Fruit fly (Drosophila melanogaster) whole organism, embryonic: Measurements from ENCODE around the gene CG15425.
A peak's percentile ranks its signal among the peaks of the same experiment; 100 is the strongest.

Experiments used
- Atf3 ChIP-seq: fragments of 200-800 bp; sonication (Bioruptor generic); optimal IDR thresholded peaks from 3 replicates; lab custom pipeline; 2016; ENCODE audit warnings: missing biosample characterization, missing genetic modification characterization
- CG10209 ChIP-seq: fragments of 200-800 bp; sonication (Bioruptor generic); optimal IDR thresholded peaks from 3 replicates; lab custom pipeline; 2017; ENCODE audit warnings: missing biosample characterization, mild to moderate bottlenecking, missing genetic modification characterization, missing genetic modification reagents
- CG10565 ChIP-seq: fragments of 200-800 bp; sonication (Bioruptor generic); optimal IDR thresholded peaks from 3 replicates; lab custom pipeline; 2016; ENCODE audit warnings: missing biosample characterization, mild to moderate bottlenecking, missing genetic modification characterization
- CG10959 ChIP-seq: fragments of 200-800 bp; sonication (Bioruptor generic); IDR thresholded peaks from 2 replicates; pipeline ENCODE4 v1.3.6; 2022; ENCODE audit warnings: missing biosample characterization, missing genetic modification characterization
- CG11247 ChIP-seq: fragments of 200-800 bp; sonication (Bioruptor generic); IDR thresholded peaks from 2 replicates; pipeline ENCODE4 v1.3.6; 2022; ENCODE audit warnings: missing biosample characterization, missing genetic modification characterization
- CG1233 ChIP-seq: fragments of 200-800 bp; sonication (Bioruptor generic); optimal IDR thresholded peaks from 4 replicates; lab custom pipeline; 2018; ENCODE audit warnings: missing biosample characterization, mild to moderate bottlenecking, missing genetic modification characterization
- CG13123 ChIP-seq: fragments of 200-800 bp; sonication (Bioruptor generic); optimal IDR thresholded peaks from 2 replicates; lab custom pipeline; 2016; ENCODE audit warnings: missing biosample characterization, missing genetic modification characterization
- CG15601 ChIP-seq: fragments of 200-800 bp; sonication (Bioruptor generic); optimal IDR thresholded peaks from 3 replicates; lab custom pipeline; 2019; ENCODE audit warnings: missing biosample characterization, mild to moderate bottlenecking, missing genetic modification characterization, moderate library complexity
- CG17568 ChIP-seq: fragments of 200-800 bp; sonication (Bioruptor generic); optimal IDR thresholded peaks from 2 replicates; lab custom pipeline; 2018; ENCODE audit warnings: missing biosample characterization, mild to moderate bottlenecking, missing genetic modification characterization, moderate library complexity
- CG18619 ChIP-seq: fragments of 200-800 bp; sonication (Bioruptor generic); optimal IDR thresholded peaks from 3 replicates; lab custom pipeline; 2017; ENCODE audit warnings: missing biosample characterization, mild to moderate bottlenecking, missing genetic modification characterization
- CG2712 ChIP-seq: fragments of 200-800 bp; optimal IDR thresholded peaks from 3 replicates; lab custom pipeline; 2019; ENCODE audit warnings: missing biosample characterization, mild to moderate bottlenecking, missing genetic modification characterization, moderate library complexity
- CG2875 ChIP-seq: fragments of 200-800 bp; sonication (Bioruptor generic); optimal IDR thresholded peaks from 2 replicates; lab custom pipeline; 2017; ENCODE audit warnings: missing biosample characterization, mild to moderate bottlenecking, missing genetic modification characterization, missing genetic modification reagents
- CG4424 ChIP-seq: fragments of 200-800 bp; sonication (Bioruptor generic); optimal IDR thresholded peaks from 3 replicates; lab custom pipeline; 2016; ENCODE audit warnings: missing biosample characterization, missing genetic modification characterization
- CG4854 ChIP-seq: fragments of 200-800 bp; sonication (Bioruptor generic); optimal IDR thresholded peaks from 2 replicates; lab custom pipeline; 2016; ENCODE audit warnings: missing biosample characterization, missing genetic modification characterization, inconsistent platforms
- CG6654 ChIP-seq: fragments of 200-800 bp; sonication (Bioruptor generic); optimal IDR thresholded peaks from 2 replicates; lab custom pipeline; 2017; ENCODE audit warnings: missing biosample characterization, mild to moderate bottlenecking, missing genetic modification characterization
- CG6765 ChIP-seq: fragments of 200-800 bp; sonication (Bioruptor generic); optimal IDR thresholded peaks from 3 replicates; lab custom pipeline; 2017; ENCODE audit warnings: missing biosample characterization, mild to moderate bottlenecking, missing genetic modification characterization
- CG6813 ChIP-seq: fragments of 200-800 bp; sonication (Bioruptor generic); optimal IDR thresholded peaks from 2 replicates; lab custom pipeline; 2017; ENCODE audit warnings: missing biosample characterization, missing genetic modification characterization, mild to moderate bottlenecking, moderate library complexity, missing genetic modification reagents
- Camta ChIP-seq: fragments of 200-800 bp; sonication (Bioruptor generic); optimal IDR thresholded peaks from 2 replicates; lab custom pipeline; 2016; ENCODE audit warnings: missing biosample characterization, missing genetic modification characterization
- D ChIP-seq, 2 experiments: fragments of 200-800 bp in 1 of 2; fragments of >200 bp in 1 of 2; sonication (Bioruptor generic) in 1 of 2; optimal IDR thresholded peaks; 2 replicates in 1 of 2; 3 replicates in 1 of 2; lab custom pipeline; 2017; ENCODE audit warnings: mild to moderate bottlenecking in 1 of 2, missing biosample characterization in 1 of 2, missing genetic modification characterization in 1 of 2, missing genetic modification reagents in 1 of 2
- Dbx ChIP-seq: fragments of 200-800 bp; sonication (Bioruptor generic); IDR thresholded peaks from 3 replicates; pipeline ENCODE4 v1.3.6; 2022; ENCODE audit warnings: missing biosample characterization, missing genetic modification characterization
- Dfd ChIP-seq, 2 experiments: fragments of >200 bp; optimal IDR thresholded peaks; 2 replicates each; lab custom pipeline; 2017; ENCODE audit warnings: missing biosample characterization in 2 of 2, missing genetic modification characterization in 2 of 2
- E2f2 ChIP-seq: fragments of 200-800 bp; sonication (Bioruptor generic); IDR thresholded peaks from 2 replicates; pipeline ENCODE4 v1.3.6; 2022; ENCODE audit warnings: missing biosample characterization, missing genetic modification characterization
- Eip74EF ChIP-seq, 2 experiments: fragments of 200-800 bp in 1 of 2; fragments of >200 bp in 1 of 2; sonication (Bioruptor generic) in 1 of 2; optimal IDR thresholded peaks; 2 replicates each; lab custom pipeline; 2017 to 2019; ENCODE audit warnings: missing biosample characterization in 2 of 2, missing genetic modification characterization in 2 of 2, mild to moderate bottlenecking in 1 of 2, moderate library complexity in 1 of 2
- Hmr ChIP-seq: fragments of 200-800 bp; sonication (Bioruptor generic); optimal IDR thresholded peaks from 3 replicates; lab custom pipeline; 2017; ENCODE audit warnings: mild to moderate bottlenecking, missing biosample characterization, missing genetic modification reagents, missing genetic modification characterization
- Meics ChIP-seq: fragments of 200-800 bp; sonication (Bioruptor generic); optimal IDR thresholded peaks from 2 replicates; lab custom pipeline; 2017; ENCODE audit warnings: missing biosample characterization, mild to moderate bottlenecking, missing genetic modification characterization
- NK7.1 ChIP-seq: fragments of 200-800 bp; sonication (Bioruptor generic); optimal IDR thresholded peaks from 3 replicates; lab custom pipeline; 2016; ENCODE audit warnings: missing biosample characterization, missing genetic modification characterization
- Neu2 ChIP-seq: fragments of 200-800 bp; sonication (Bioruptor generic); optimal IDR thresholded peaks from 3 replicates; lab custom pipeline; 2016; ENCODE audit warnings: missing biosample characterization, missing genetic modification characterization, borderline replicate concordance
- Spps ChIP-seq: fragments of 200-800 bp; sonication (Bioruptor generic); optimal IDR thresholded peaks from 2 replicates; lab custom pipeline; 2018; ENCODE audit warnings: missing biosample characterization, mild to moderate bottlenecking, missing genetic modification characterization
- crc ChIP-seq: fragments of 200-800 bp; sonication (Bioruptor generic); optimal IDR thresholded peaks from 2 replicates; lab custom pipeline; 2016; ENCODE audit warnings: missing biosample characterization, missing genetic modification characterization
- dpn ChIP-seq, 2 experiments: fragments of 200-800 bp; sonication (Bioruptor generic); optimal IDR thresholded peaks; 3 replicates each; lab custom pipeline; 2016; ENCODE audit warnings: missing biosample characterization in 2 of 2, missing genetic modification characterization in 2 of 2
- en ChIP-seq: fragments of 200-800 bp; sonication (Bioruptor generic); optimal IDR thresholded peaks from 2 replicates; lab custom pipeline; 2016; ENCODE audit warnings: missing biosample characterization, missing genetic modification characterization
- esg ChIP-seq: fragments of 200-800 bp; sonication (Bioruptor generic); conservative IDR thresholded peaks from 2 replicates; pipeline ENCODE4 v1.3.6; 2022; ENCODE audit warnings: missing biosample characterization, missing genetic modification characterization
- fu2 ChIP-seq: fragments of 200-800 bp; sonication (Bioruptor generic); optimal IDR thresholded peaks from 2 replicates; lab custom pipeline; 2016; ENCODE audit warnings: missing biosample characterization, missing genetic modification characterization
- gcm ChIP-seq: fragments of 200-800 bp; sonication (Bioruptor generic); optimal IDR thresholded peaks from 2 replicates; lab custom pipeline; 2019; ENCODE audit warnings: missing biosample characterization, mild to moderate bottlenecking, missing genetic modification characterization, moderate library complexity
- her ChIP-seq: fragments of 200-800 bp; sonication (Bioruptor generic); optimal IDR thresholded peaks from 2 replicates; lab custom pipeline; 2016; ENCODE audit warnings: missing biosample characterization, missing genetic modification characterization
- kah ChIP-seq: fragments of 200-800 bp; sonication (Bioruptor generic); optimal IDR thresholded peaks from 2 replicates; lab custom pipeline; 2018; ENCODE audit warnings: missing biosample characterization, mild to moderate bottlenecking, missing genetic modification characterization
- luna ChIP-seq: fragments of 200-800 bp; sonication (Bioruptor generic); optimal IDR thresholded peaks from 2 replicates; lab custom pipeline; 2016; ENCODE audit warnings: missing biosample characterization, missing genetic modification characterization
- nom ChIP-seq: fragments of 200-800 bp; sonication (Bioruptor generic); optimal IDR thresholded peaks from 2 replicates; lab custom pipeline; 2017; ENCODE audit warnings: missing biosample characterization, missing genetic modification characterization, mild to moderate bottlenecking, moderate library complexity, missing genetic modification reagents
- org-1 ChIP-seq: fragments of 200-800 bp; sonication (Bioruptor generic); optimal IDR thresholded peaks from 2 replicates; lab custom pipeline; 2017; ENCODE audit warnings: missing biosample characterization, missing genetic modification characterization
- p53 ChIP-seq: fragments of 200-800 bp; sonication (Bioruptor generic); optimal IDR thresholded peaks from 2 replicates; lab custom pipeline; 2016; ENCODE audit warnings: missing biosample characterization, missing genetic modification characterization
- salm ChIP-seq: fragments of 200-800 bp; sonication (Bioruptor generic); optimal IDR thresholded peaks from 2 replicates; lab custom pipeline; 2018; ENCODE audit warnings: missing biosample characterization, mild to moderate bottlenecking, missing genetic modification characterization
- sc ChIP-seq, 3 experiments: fragments of >200 bp in 2 of 3; fragments of 200-800 bp in 1 of 3; sonication (Bioruptor generic) in 1 of 3; optimal IDR thresholded peaks; 2 replicates in 2 of 3; 3 replicates in 1 of 3; lab custom pipeline; 2017; ENCODE audit warnings: mild to moderate bottlenecking in 1 of 3, missing biosample characterization in 1 of 3, missing genetic modification characterization in 1 of 3, missing genetic modification reagents in 1 of 3
- scrt ChIP-seq: fragments of 200-800 bp; sonication (Bioruptor generic); optimal IDR thresholded peaks from 2 replicates; lab custom pipeline; 2018; ENCODE audit warnings: missing biosample characterization, mild to moderate bottlenecking, missing genetic modification characterization, moderate library complexity
- sens ChIP-seq: fragments of 200-800 bp; sonication (Bioruptor generic); peaks from one replicate; lab custom pipeline; 2016; ENCODE audit warnings: missing biosample characterization, missing genetic modification characterization
- seq ChIP-seq: fragments of 200-800 bp; sonication (Bioruptor generic); IDR thresholded peaks from 2 replicates; pipeline ENCODE4 v1.3.6; 2022; ENCODE audit warnings: missing biosample characterization, missing genetic modification characterization
- stc ChIP-seq: fragments of 200-800 bp; sonication (Bioruptor generic); IDR thresholded peaks from 2 replicates; pipeline ENCODE4 v1.3.6; 2022; ENCODE audit warnings: missing biosample characterization, missing genetic modification characterization
- tgo ChIP-seq: fragments of 200-800 bp; sonication (Bioruptor generic); IDR thresholded peaks from 3 replicates; pipeline ENCODE4 v1.3.6; 2022; ENCODE audit warnings: missing biosample characterization, missing genetic modification characterization
- twi ChIP-seq: fragments of 200-800 bp; optimal IDR thresholded peaks from 2 replicates; lab custom pipeline; 2019; ENCODE audit warnings: missing biosample characterization, mild to moderate bottlenecking, missing genetic modification characterization, moderate library complexity
- vnd ChIP-seq: fragments of 200-800 bp; sonication (Bioruptor generic); IDR thresholded peaks from 3 replicates; pipeline ENCODE4 v1.3.6; 2022; ENCODE audit warnings: missing biosample characterization, missing genetic modification characterization; ENCODE audit not compliant: partially characterized antibody
- vvl ChIP-seq: fragments of 200-800 bp; sonication (Bioruptor generic); IDR thresholded peaks from 2 replicates; pipeline ENCODE4 v1.3.6; 2022; ENCODE audit warnings: missing biosample characterization, missing genetic modification characterization

Gene CG15425

dm6 chr2L:4292560-4292959 lies 35.2 kb downstream of the CG15425 start (continued):
- TF ChIP-seq Dbx (GFP tag; lab: Robert Waterston, UW) = no peak
- TF ChIP-seq vvl (GFP tag; lab: Robert Waterston, UW) = peak; percentile 38; the same call in 1 of the 2 replicates
- TF ChIP-seq scrt = peak; percentile 8
- TF ChIP-seq Spps (tag; lab: Kevin White, UChicago) = no peak
- no peak for TF ChIP-seq CG18619 (GFP tag; lab: Kevin White, UChicago)
- TF ChIP-seq Meics (GFP tag; lab: Kevin White, UChicago) = peak; percentile 34
- no peak for TF ChIP-seq CG6654
- peak; percentile 32; the same call in 1 of the 2 replicates for TF ChIP-seq CG10959 (GFP tag; lab: Robert Waterston, UW)
- no peak for TF ChIP-seq twi (tag; lab: Kevin White, UChicago)
- TF ChIP-seq esg = no peak
- no peak for TF ChIP-seq p53 (GFP tag; lab: Kevin White, UChicago)
- no peak for TF ChIP-seq CG2712 (tag; lab: Kevin White, UChicago)
- TF ChIP-seq Eip74EF (GFP tag; optimal IDR thresholded peaks at IDR 0.05; lab: Kevin White, UChicago) = no peak
- TF ChIP-seq CG1233 (GFP tag; lab: Kevin White, UChicago) = no peak
- no peak for TF ChIP-seq E2f2 (GFP tag; lab: Robert Waterston, UW)
- no peak for TF ChIP-seq luna (GFP tag; lab: Kevin White, UChicago)
- no peak for TF ChIP-seq fu2 (GFP tag; lab: Kevin White, UChicago)
- no peak for TF ChIP-seq crc (GFP tag; lab: Kevin White, UChicago)
- TF ChIP-seq CG10209 (GFP tag; lab: Kevin White, UChicago) = peak; percentile 4
- peak; percentile 14 for TF ChIP-seq org-1
- TF ChIP-seq Atf3 (GFP tag; lab: Kevin White, UChicago) = no peak
- no peak for TF ChIP-seq D (optimal IDR thresholded peaks at IDR 0.05; lab: Kevin White, UChicago)
- no peak for TF ChIP-seq D (GFP tag; optimal IDR thresholded peaks at IDR 0.05; lab: Kevin White, UChicago)
- TF ChIP-seq tgo (GFP tag; lab: Robert Waterston, UW) = peak; percentile 31; the same call in 1 of the 3 replicates
- no peak for TF ChIP-seq en (GFP tag; lab: Kevin White, UChicago)
- no peak for TF ChIP-seq kah (GFP tag; lab: Kevin White, UChicago)
- peak; percentile 26 to 28 for TF ChIP-seq dpn (GFP tag; optimal IDR thresholded peaks at IDR 0.05; lab: Kevin White, UChicago)
- TF ChIP-seq Neu2 (GFP tag; lab: Kevin White, UChicago) = no peak
- TF ChIP-seq CG6813 (GFP tag; lab: Kevin White, UChicago) = no peak
- peak; percentile 25 for TF ChIP-seq CG2875 (GFP tag; lab: Kevin White, UChicago)
- TF ChIP-seq CG13123 (GFP tag; lab: Kevin White, UChicago) = no peak
- no peak for TF ChIP-seq vnd (GFP tag; lab: Robert Waterston, UW)
- no peak for TF ChIP-seq salm
- TF ChIP-seq stc (GFP tag; lab: Robert Waterston, UW) = peak; percentile 37; the same call in 1 of the 2 replicates
- TF ChIP-seq her (GFP tag; lab: Kevin White, UChicago) = no peak
- no peak for TF ChIP-seq CG15601 (tag; lab: Kevin White, UChicago)
- TF ChIP-seq seq = no peak
- TF ChIP-seq Camta = no peak
- TF ChIP-seq Dfd (GFP tag; optimal IDR thresholded peaks at IDR 0.05; lab: Kevin White, UChicago) = no peak
- TF ChIP-seq CG17568 (GFP tag; lab: Kevin White, UChicago) = no peak
- TF ChIP-seq CG6765 = no peak
- no peak for TF ChIP-seq sc (optimal IDR thresholded peaks at IDR 0.05; lab: Kevin White, UChicago)
- TF ChIP-seq sc (GFP tag; optimal IDR thresholded peaks at IDR 0.05; lab: Kevin White, UChicago) = no peak
- peak; percentile 29 for TF ChIP-seq Hmr (GFP tag; lab: Kevin White, UChicago)
- TF ChIP-seq CG4854 (GFP tag; lab: Kevin White, UChicago) = no peak
- no peak for TF ChIP-seq CG11247 (GFP tag; lab: Robert Waterston, UW)
- TF ChIP-seq gcm (GFP tag; lab: Kevin White, UChicago) = peak; percentile 43
- peak; percentile 21 for TF ChIP-seq CG4424 (GFP tag; lab: Kevin White, UChicago)
- no peak for TF ChIP-seq CG10565
- no peak for TF ChIP-seq NK7.1
- TF ChIP-seq nom (GFP tag; lab: Kevin White, UChicago) = no peak
- no peak for TF ChIP-seq sens (GFP tag; lab: Kevin White, UChicago)
